Worm (Caenorhabditis elegans) whole organism, L1 larva: ENCODE results near the gene acl-5.

Experiments
- C04F5.9 ChIP-seq: sonication (generic microtip); optimal IDR thresholded peaks from 2 replicates; lab custom pipeline; 2016; ENCODE audit warnings: missing genetic modification characterization, missing compliant biosample characterization
- Y116A8C.19 ChIP-seq: sonication (generic microtip); optimal IDR thresholded peaks from 2 replicates; lab custom pipeline; 2016; ENCODE audit warnings: missing compliant biosample characterization, missing genetic modification characterization, borderline replicate concordance
- aly-2 ChIP-seq: fragments of 150-350 bp; optimal IDR thresholded peaks from 2 replicates; lab custom pipeline; 2014; ENCODE audit warnings: missing biosample characterization, missing genetic modification characterization
- ama-1 ChIP-seq: fragments of 150-350 bp; optimal IDR thresholded peaks from 2 replicates; lab custom pipeline; 2014
- blmp-1 ChIP-seq: fragments of 150-350 bp; optimal IDR thresholded peaks from 2 replicates; lab custom pipeline; 2014; ENCODE audit warnings: missing biosample characterization, missing genetic modification characterization
- ceh-82 ChIP-seq, 3 experiments: fragments of 150-350 bp in 1 of 3; sonication (generic microtip) in 2 of 3; optimal IDR thresholded peaks; 2 replicates each; lab custom pipeline; 2014 to 2017; ENCODE audit warnings: missing biosample characterization in 3 of 3, missing genetic modification characterization in 3 of 3
- ceh-90 ChIP-seq: sonication (generic microtip); optimal IDR thresholded peaks from 2 replicates; lab custom pipeline; 2016; ENCODE audit warnings: missing genetic modification characterization, missing compliant biosample characterization
- efl-1 ChIP-seq, 4 experiments: fragments of 150-350 bp; optimal IDR thresholded peaks in 3 of 4; peaks in 1 of 4; 1 replicate in 1 of 4; 2 replicates in 3 of 4; lab custom pipeline; 2014; ENCODE audit warnings: missing biosample characterization in 2 of 4, missing genetic modification characterization in 2 of 4, missing genetic modification reagents in 2 of 4
- efl-3 ChIP-seq: fragments of 200-800 bp; sonication (Bioruptor generic); optimal IDR thresholded peaks from 2 replicates; lab custom pipeline; 2018; ENCODE audit warnings: mild to moderate bottlenecking, missing genetic modification characterization, missing compliant biosample characterization
- egl-27 ChIP-seq, 2 experiments: fragments of 150-350 bp in 1 of 2; sonication (generic microtip); optimal IDR thresholded peaks; 3 replicates each; lab custom pipeline; 2017 to 2018; ENCODE audit warnings: missing biosample characterization in 2 of 2, missing genetic modification characterization in 2 of 2, missing genetic modification reagents in 2 of 2
- elt-2 ChIP-seq: sonication (generic microtip); optimal IDR thresholded peaks from 2 replicates; lab custom pipeline; 2016; ENCODE audit warnings: missing genetic modification characterization, mild to moderate bottlenecking, inconsistent platforms, missing compliant biosample characterization, missing genetic modification reagents
- elt-3 ChIP-seq, 6 experiments: fragments of 150-350 bp in 1 of 6; sonication (generic microtip); optimal IDR thresholded peaks; 2 replicates each; lab custom pipeline; 2017 to 2018; ENCODE audit warnings: missing biosample characterization in 6 of 6, missing genetic modification characterization in 6 of 6, inconsistent platforms in 1 of 6
- fos-1 ChIP-seq: fragments of 150-350 bp; optimal IDR thresholded peaks from 2 replicates; lab custom pipeline; 2014; ENCODE audit warnings: missing biosample characterization, missing genetic modification characterization
- grh-1 ChIP-seq: fragments of 200-800 bp; sonication (Bioruptor generic); IDR thresholded peaks from 2 replicates; pipeline ENCODE4 v1.3.6; 2022; ENCODE audit warnings: missing genetic modification reagents, missing genetic modification characterization, missing compliant biosample characterization
- hpl-2 ChIP-seq: fragments of 150-350 bp; optimal IDR thresholded peaks from 2 replicates; lab custom pipeline; 2014; ENCODE audit warnings: missing biosample characterization, missing genetic modification reagents, missing genetic modification characterization
- isw-1 ChIP-seq: fragments of 200-800 bp; sonication (Bioruptor generic); IDR thresholded peaks from 2 replicates; pipeline ENCODE4 v1.3.6; 2022; ENCODE audit warnings: missing genetic modification characterization, missing compliant biosample characterization
- jun-1 ChIP-seq: fragments of 150-350 bp; optimal IDR thresholded peaks from 2 replicates; lab custom pipeline; 2014; ENCODE audit warnings: missing biosample characterization, missing genetic modification reagents, missing genetic modification characterization
- lin-13 ChIP-seq: fragments of 150-350 bp; optimal IDR thresholded peaks from 2 replicates; lab custom pipeline; 2014; ENCODE audit warnings: missing biosample characterization, missing genetic modification reagents, missing genetic modification characterization
- lin-14 ChIP-seq: fragments of 200-800 bp; sonication (Bioruptor generic); optimal IDR thresholded peaks from 2 replicates; lab custom pipeline; 2018; ENCODE audit warnings: mild to moderate bottlenecking, missing genetic modification characterization, moderate library complexity, missing compliant biosample characterization
- lin-35 ChIP-seq, 2 experiments: fragments of 150-350 bp; optimal IDR thresholded peaks; 2 replicates each; lab custom pipeline; 2014; ENCODE audit warnings: missing biosample characterization in 2 of 2, missing genetic modification characterization in 2 of 2, missing genetic modification reagents in 2 of 2
- lsy-2 ChIP-seq, 2 experiments: fragments of 150-350 bp; optimal IDR thresholded peaks; 2 replicates each; lab custom pipeline; 2014; ENCODE audit warnings: missing biosample characterization in 2 of 2, missing genetic modification characterization in 2 of 2
- mab-9 ChIP-seq: fragments of 200-800 bp; sonication (Bioruptor generic); IDR thresholded peaks from 2 replicates; pipeline ENCODE4 v1.3.6; 2022; ENCODE audit warnings: missing genetic modification reagents, missing genetic modification characterization, missing compliant biosample characterization
- mdl-1 ChIP-seq, 2 experiments: fragments of 150-350 bp; optimal IDR thresholded peaks; 2 replicates each; lab custom pipeline; 2014 to 2017; ENCODE audit warnings: missing biosample characterization in 2 of 2, missing genetic modification characterization in 2 of 2, inconsistent platforms in 1 of 2
- mef-2 ChIP-seq: fragments of 150-350 bp; optimal IDR thresholded peaks from 2 replicates; lab custom pipeline; 2014; ENCODE audit warnings: missing biosample characterization, missing genetic modification characterization
- mep-1 ChIP-seq: fragments of 150-350 bp; optimal IDR thresholded peaks from 2 replicates; lab custom pipeline; 2014; ENCODE audit warnings: missing biosample characterization, missing genetic modification characterization
- nhr-11 ChIP-seq: fragments of 150-350 bp; optimal IDR thresholded peaks from 2 replicates; lab custom pipeline; 2014; ENCODE audit warnings: missing biosample characterization, missing genetic modification characterization
- nhr-12 ChIP-seq: sonication (generic microtip); optimal IDR thresholded peaks from 2 replicates; lab custom pipeline; 2017; ENCODE audit warnings: missing biosample characterization, missing genetic modification characterization
- nhr-19 ChIP-seq: fragments of 200-800 bp; sonication (Bioruptor generic); conservative IDR thresholded peaks from 2 replicates; pipeline ENCODE4 v1.3.6; 2022; ENCODE audit warnings: missing genetic modification characterization, missing compliant biosample characterization
- nhr-20 ChIP-seq: sonication (generic microtip); optimal IDR thresholded peaks from 2 replicates; lab custom pipeline; 2016; ENCODE audit warnings: mild to moderate bottlenecking, missing genetic modification characterization, missing compliant biosample characterization
- nhr-47 ChIP-seq: sonication (generic microtip); optimal IDR thresholded peaks from 2 replicates; lab custom pipeline; 2016; ENCODE audit warnings: mild to moderate bottlenecking, missing genetic modification characterization, moderate library complexity, missing compliant biosample characterization
- nhr-71 ChIP-seq: sonication (generic microtip); optimal IDR thresholded peaks from 2 replicates; lab custom pipeline; 2016; ENCODE audit warnings: mild to moderate bottlenecking, missing genetic modification characterization, moderate library complexity, missing compliant biosample characterization
- nhr-76 ChIP-seq: sonication (generic microtip); optimal IDR thresholded peaks from 2 replicates; lab custom pipeline; 2017; ENCODE audit warnings: missing biosample characterization, missing genetic modification characterization
- nhr-77 ChIP-seq: fragments of 150-350 bp; optimal IDR thresholded peaks from 2 replicates; lab custom pipeline; 2014; ENCODE audit warnings: missing biosample characterization, missing genetic modification characterization
- nhr-84 ChIP-seq: sonication (generic microtip); optimal IDR thresholded peaks from 2 replicates; lab custom pipeline; 2017; ENCODE audit warnings: missing biosample characterization, missing genetic modification characterization
- nhr-85 ChIP-seq: sonication (generic microtip); peaks from one replicate; lab custom pipeline; 2016; ENCODE audit warnings: missing genetic modification characterization, inconsistent platforms, missing compliant biosample characterization
- pqm-1 ChIP-seq: sonication (generic microtip); optimal IDR thresholded peaks from 3 replicates; lab custom pipeline; 2017; ENCODE audit warnings: missing biosample characterization, missing genetic modification characterization
- rnt-1 ChIP-seq: sonication (generic microtip); optimal IDR thresholded peaks from 2 replicates; lab custom pipeline; 2016; ENCODE audit warnings: mild to moderate bottlenecking, missing genetic modification characterization, moderate library complexity, missing compliant biosample characterization
- skn-1 ChIP-seq: fragments of 150-350 bp; optimal IDR thresholded peaks from 2 replicates; lab custom pipeline; 2014; ENCODE audit warnings: missing biosample characterization, missing genetic modification characterization
- snu-23 ChIP-seq: sonication (generic microtip); optimal IDR thresholded peaks from 2 replicates; lab custom pipeline; 2016; ENCODE audit warnings: missing genetic modification characterization, missing compliant biosample characterization
- sox-4 ChIP-seq: sonication (generic microtip); optimal IDR thresholded peaks from 2 replicates; lab custom pipeline; 2016; ENCODE audit warnings: missing genetic modification characterization, missing compliant biosample characterization
- sptf-1 ChIP-seq: fragments of 150-350 bp; optimal IDR thresholded peaks from 2 replicates; lab custom pipeline; 2014; ENCODE audit warnings: missing biosample characterization, missing genetic modification characterization
- sup-37 ChIP-seq: fragments of 200-800 bp; sonication (Bioruptor generic); optimal IDR thresholded peaks from 2 replicates; lab custom pipeline; 2018; ENCODE audit warnings: mild to moderate bottlenecking, missing genetic modification characterization, missing compliant biosample characterization
- swsn-7 ChIP-seq: sonication (generic microtip); optimal IDR thresholded peaks from 2 replicates; lab custom pipeline; 2016; ENCODE audit warnings: missing genetic modification characterization, missing compliant biosample characterization
- tbx-2 ChIP-seq: sonication (generic microtip); optimal IDR thresholded peaks from 2 replicates; lab custom pipeline; 2016; ENCODE audit warnings: missing genetic modification characterization, missing compliant biosample characterization
- tlp-1 ChIP-seq: fragments of 150-350 bp; optimal IDR thresholded peaks from 2 replicates; lab custom pipeline; 2014; ENCODE audit warnings: missing biosample characterization, missing genetic modification characterization
- unc-30 ChIP-seq: sonication (generic microtip); optimal IDR thresholded peaks from 2 replicates; lab custom pipeline; 2017; ENCODE audit warnings: missing biosample characterization, missing genetic modification characterization
- unc-86 ChIP-seq: sonication (generic microtip); optimal IDR thresholded peaks from 2 replicates; lab custom pipeline; 2016; ENCODE audit warnings: missing genetic modification characterization, missing compliant biosample characterization
- zag-1 ChIP-seq: fragments of 150-350 bp; optimal IDR thresholded peaks from 2 replicates; lab custom pipeline; 2014; ENCODE audit warnings: missing biosample characterization, missing genetic modification characterization
- zip-4 ChIP-seq: fragments of 200-800 bp; sonication (Bioruptor generic); optimal IDR thresholded peaks from 2 replicates; lab custom pipeline; 2018; ENCODE audit warnings: mild to moderate bottlenecking, missing genetic modification characterization, moderate library complexity, missing compliant biosample characterization
- ztf-4 ChIP-seq: fragments of 150-350 bp; optimal IDR thresholded peaks from 2 replicates; lab custom pipeline; 2014; ENCODE audit warnings: missing biosample characterization, missing genetic modification characterization

Gene acl-5

DNA sequence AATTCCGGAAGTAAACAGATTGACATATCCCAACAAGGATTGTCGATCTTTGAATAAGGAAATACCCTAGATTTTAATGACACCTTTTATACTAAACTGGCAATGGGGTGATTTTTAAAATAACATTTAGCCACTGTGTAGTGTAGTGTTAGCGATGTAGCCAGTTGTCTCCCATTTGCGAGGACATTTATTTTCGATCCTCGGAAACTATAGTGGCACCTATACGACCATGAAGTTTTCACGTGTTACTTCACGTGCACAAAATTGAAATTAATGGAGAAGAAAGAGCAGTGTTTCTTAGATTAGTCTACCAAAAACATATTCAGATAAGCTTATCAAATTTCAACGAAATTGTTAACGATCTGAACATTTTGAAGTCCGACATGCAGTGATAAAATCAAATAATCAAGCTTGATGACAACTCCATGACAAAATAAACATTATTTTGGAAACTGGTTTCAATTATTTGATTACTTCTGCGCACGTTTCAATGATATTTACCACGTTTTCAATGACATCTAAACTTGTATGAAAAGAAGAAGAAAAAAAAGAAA lies 6.1 kb upstream of the acl-5 start, which contains the start of gene R07E3.4 (continued):
- TF ChIP-seq snu-23 (GFP tag; lab: Kevin White, UChicago): peak; percentile 54
- TF ChIP-seq nhr-11: peak; percentile 72
- no peak for TF ChIP-seq swsn-7 (tag; lab: Kevin White, UChicago)
- TF ChIP-seq mep-1: peak; percentile 18
- peak; percentile 9 for TF ChIP-seq pqm-1 (tag; lab: Kevin White, UChicago)
- no peak for TF ChIP-seq efl-1 (optimal IDR thresholded peaks at IDR 0.05; lab: Kevin White, UChicago)
- no peak for TF ChIP-seq efl-1 (GFP tag; optimal IDR thresholded peaks at IDR 0.05 in 1 of 2; lab: Kevin White, UChicago)
- no peak for TF ChIP-seq ceh-82 (tag; optimal IDR thresholded peaks at IDR 0.05; lab: Kevin White, UChicago)
- no peak for TF ChIP-seq sptf-1 (tag; lab: Kevin White, UChicago)
- TF ChIP-seq C04F5.9: no peak
- TF ChIP-seq zag-1: no peak
- TF ChIP-seq rnt-1 (tag; lab: Kevin White, UChicago): peak; percentile 65
- no peak for TF ChIP-seq unc-86 (tag; lab: Kevin White, UChicago)
- TF ChIP-seq isw-1 (GFP tag; lab: Robert Waterston, UW): no peak
- no peak for TF ChIP-seq lin-13 (GFP tag; lab: Kevin White, UChicago)
- TF ChIP-seq mdl-1 (tag; optimal IDR thresholded peaks at IDR 0.05; lab: Kevin White, UChicago): no peak
- no peak for TF ChIP-seq mab-9 (GFP tag; lab: Robert Waterston, UW)
- no peak for TF ChIP-seq ama-1
- peak; percentile 86 for TF ChIP-seq nhr-20 (tag; lab: Kevin White, UChicago)
- no peak for TF ChIP-seq jun-1 (tag; lab: Kevin White, UChicago)
- peak; percentile 75 for TF ChIP-seq lin-14
- no peak for TF ChIP-seq nhr-76
- TF ChIP-seq lsy-2 (tag; optimal IDR thresholded peaks at IDR 0.05; lab: Kevin White, UChicago): peak in 1 of 2 experiments; percentile 1

DNA sequence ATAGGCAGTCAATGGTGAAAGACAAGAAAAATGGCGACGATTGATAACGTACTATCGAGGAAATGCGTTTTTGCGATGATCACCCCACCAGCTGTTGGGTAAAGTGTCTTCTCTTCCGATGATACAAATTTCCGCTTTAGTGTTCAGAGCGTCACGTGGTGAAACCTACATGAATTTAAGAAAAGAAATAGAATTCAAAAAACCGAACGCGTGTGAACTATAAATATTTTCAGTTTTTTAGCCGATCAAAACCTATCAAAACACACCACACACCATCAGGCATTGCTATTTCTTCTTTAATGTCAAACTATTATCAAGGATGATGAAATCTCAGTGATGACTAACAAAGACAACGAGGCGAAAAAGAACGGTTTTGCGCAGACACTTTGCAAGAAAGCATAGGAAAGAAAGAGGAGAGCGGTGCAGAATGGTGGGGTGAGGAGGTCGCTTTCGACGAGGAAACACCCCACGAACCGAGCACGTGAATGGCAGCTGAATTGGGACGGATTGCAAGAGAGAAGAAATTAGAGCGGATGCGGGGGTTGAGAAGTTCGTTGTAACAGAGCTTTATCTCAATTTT lies 4.9 kb upstream of the acl-5 start:
- peak; percentile 43 for TF ChIP-seq snu-23 (GFP tag; lab: Kevin White, UChicago)
- peak; percentile 39 for TF ChIP-seq tbx-2 (tag; lab: Kevin White, UChicago)
- TF ChIP-seq elt-3 (tag; optimal IDR thresholded peaks at IDR 0.05; lab: Kevin White, UChicago): peak in 2 of 6 experiments; percentile 4 to 71
- no peak for TF ChIP-seq nhr-84
- TF ChIP-seq Y116A8C.19 (tag; lab: Kevin White, UChicago): no peak
- peak; percentile 31 for TF ChIP-seq jun-1 (tag; lab: Kevin White, UChicago)
- peak; percentile 72 for TF ChIP-seq rnt-1 (tag; lab: Kevin White, UChicago)
- peak; percentile 47 for TF ChIP-seq elt-2 (tag; lab: Kevin White, UChicago)
- peak; percentile 48 for TF ChIP-seq blmp-1 (tag; lab: Kevin White, UChicago)
- TF ChIP-seq fos-1 (tag; lab: Kevin White, UChicago): no peak
- peak; percentile 56 for TF ChIP-seq nhr-19
- TF ChIP-seq skn-1: peak; percentile 78
- peak; percentile 65 for TF ChIP-seq nhr-20 (tag; lab: Kevin White, UChicago)
- no peak for TF ChIP-seq sox-4 (tag; lab: Kevin White, UChicago)
- TF ChIP-seq zip-4 (GFP tag; lab: Kevin White, UChicago): no peak
- no peak for TF ChIP-seq ceh-90 (tag; lab: Kevin White, UChicago)
- no peak for TF ChIP-seq tlp-1 (tag; lab: Kevin White, UChicago)
- TF ChIP-seq sup-37 (GFP tag; lab: Kevin White, UChicago): no peak
- TF ChIP-seq nhr-85 (tag; lab: Kevin White, UChicago): peak; percentile 89
- no peak for TF ChIP-seq grh-1 (GFP tag; lab: Robert Waterston, UW)
- TF ChIP-seq sptf-1 (tag; lab: Kevin White, UChicago): no peak
- no peak for TF ChIP-seq nhr-12 (tag; lab: Kevin White, UChicago)
- peak; percentile 25 for TF ChIP-seq nhr-47
- no peak for TF ChIP-seq unc-30 (tag; lab: Kevin White, UChicago)
- TF ChIP-seq nhr-71 (tag; lab: Kevin White, UChicago): peak; percentile 74
- no peak for TF ChIP-seq hpl-2
- no peak for TF ChIP-seq zag-1
- TF ChIP-seq ztf-4: no peak
- TF ChIP-seq lin-14: peak; percentile 84
- no peak for TF ChIP-seq aly-2 (tag; lab: Kevin White, UChicago)
- TF ChIP-seq egl-27 (tag; optimal IDR thresholded peaks at IDR 0.05; lab: Kevin White, UChicago): peak; percentile 21 to 55
- no peak for TF ChIP-seq mef-2 (tag; lab: Kevin White, UChicago)
- peak in 1 of 2 experiments; percentile 38 for TF ChIP-seq mdl-1 (tag; optimal IDR thresholded peaks at IDR 0.05; lab: Kevin White, UChicago)
- TF ChIP-seq nhr-77: peak; percentile 44
- no peak for TF ChIP-seq lin-13 (GFP tag; lab: Kevin White, UChicago)
- TF ChIP-seq efl-3: no peak
- no peak for TF ChIP-seq C04F5.9
- TF ChIP-seq lsy-2 (tag; optimal IDR thresholded peaks at IDR 0.05; lab: Kevin White, UChicago): peak in 1 of 2 experiments; percentile 24
- TF ChIP-seq lin-35 (GFP tag; optimal IDR thresholded peaks at IDR 0.05; lab: Kevin White, UChicago): peak in 1 of 2 experiments; percentile 14
